Worm (Caenorhabditis elegans): ENCODE results near the gene cht-1.

DNA sequence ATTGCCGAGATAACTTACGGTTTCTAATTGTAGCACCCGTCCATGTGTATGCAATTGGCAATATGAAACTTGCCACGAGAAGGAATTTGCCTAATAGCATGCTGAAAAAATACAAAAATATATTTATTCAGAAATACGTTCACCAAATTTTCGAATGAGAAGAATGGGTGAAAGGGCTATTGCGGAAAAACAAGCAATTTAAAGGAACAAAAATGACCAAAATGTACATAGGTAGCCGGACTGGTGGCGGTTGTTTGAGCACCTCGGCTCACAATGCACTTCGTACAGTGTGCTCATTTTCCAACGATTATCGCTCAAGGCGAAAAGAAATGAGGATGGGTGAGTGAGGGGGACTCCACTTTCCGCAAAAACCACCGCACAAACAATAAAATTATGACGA, at the start of gene cht-1:
- TF ChIP-seq dao-5 (tag; optimal IDR thresholded peaks at IDR 0.05) (no peak), him-1 (tag; optimal IDR thresholded peaks at IDR 0.05) (no peak), W03F9.2 (tag; optimal IDR thresholded peaks at IDR 0.05) (no peak)
